Fruit fly (Drosophila melanogaster) whole organism, embryonic: ENCODE results near the gene CG15431.

Source experiments
- CG4424 ChIP-seq: fragments of 200-800 bp; sonication (Bioruptor generic); optimal IDR thresholded peaks from 3 replicates; lab custom pipeline; 2016; ENCODE audit warnings: missing biosample characterization, missing genetic modification characterization
- Doc2 ChIP-seq: fragments of 200-800 bp; sonication (Bioruptor generic); IDR thresholded peaks from 2 replicates; pipeline ENCODE4 v1.3.6; 2022; ENCODE audit warnings: missing biosample characterization, missing genetic modification characterization
- HHEX ChIP-seq: fragments of 200-800 bp; sonication (Bioruptor generic); optimal IDR thresholded peaks from 3 replicates; lab custom pipeline; 2017; ENCODE audit warnings: missing biosample characterization, mild to moderate bottlenecking, missing genetic modification characterization, missing genetic modification reagents
- Max ChIP-seq: fragments of 200-800 bp; sonication (Bioruptor generic); optimal IDR thresholded peaks from 2 replicates; lab custom pipeline; 2016; ENCODE audit warnings: missing biosample characterization, mild to moderate bottlenecking, missing genetic modification characterization
- ems ChIP-seq: fragments of 200-800 bp; sonication (Bioruptor generic); optimal IDR thresholded peaks from 3 replicates; lab custom pipeline; 2016; ENCODE audit warnings: missing biosample characterization, missing genetic modification characterization
- fu2 ChIP-seq: fragments of 200-800 bp; sonication (Bioruptor generic); optimal IDR thresholded peaks from 2 replicates; lab custom pipeline; 2016; ENCODE audit warnings: missing biosample characterization, missing genetic modification characterization
- gce ChIP-seq: fragments of 200-800 bp; sonication (Bioruptor generic); IDR thresholded peaks from 3 replicates; pipeline ENCODE4 v1.3.6; 2022; ENCODE audit warnings: missing biosample characterization, missing genetic modification characterization
- sob ChIP-seq: fragments of 200-800 bp; sonication (Bioruptor generic); IDR thresholded peaks from 2 replicates; pipeline ENCODE4 v1.3.6; 2022; ENCODE audit warnings: missing biosample characterization, missing genetic modification characterization
- stwl ChIP-seq: fragments of 200-800 bp; sonication (Bioruptor generic); optimal IDR thresholded peaks from 3 replicates; lab custom pipeline; 2018; ENCODE audit warnings: missing biosample characterization, mild to moderate bottlenecking, missing genetic modification characterization, moderate library complexity
- usp ChIP-seq: fragments of >200 bp; optimal IDR thresholded peaks from 2 replicates; lab custom pipeline; 2017; ENCODE audit warnings: missing biosample characterization, missing genetic modification characterization

dm6 chr2L:4366652-4367051 is 74.4 kb downstream of the CG15431 start:
- TF ChIP-seq usp (GFP tag; lab: Kevin White, UChicago) (no peak), HHEX (GFP tag; lab: Kevin White, UChicago) (no peak), Max (GFP tag; lab: Kevin White, UChicago) (no peak), sob (GFP tag; lab: Robert Waterston, UW) (no peak), gce (GFP tag; lab: Robert Waterston, UW) (no peak), fu2 (GFP tag; lab: Kevin White, UChicago) (no peak), ems (GFP tag; lab: Kevin White, UChicago) (no peak), Doc2 (GFP tag; lab: Robert Waterston, UW) (no peak), CG4424 (GFP tag; lab: Kevin White, UChicago) (no peak), stwl (tag; lab: Kevin White, UChicago) (no peak)
